Worm (Caenorhabditis elegans): ENCODE data around the gene srlf-33.

DNA sequence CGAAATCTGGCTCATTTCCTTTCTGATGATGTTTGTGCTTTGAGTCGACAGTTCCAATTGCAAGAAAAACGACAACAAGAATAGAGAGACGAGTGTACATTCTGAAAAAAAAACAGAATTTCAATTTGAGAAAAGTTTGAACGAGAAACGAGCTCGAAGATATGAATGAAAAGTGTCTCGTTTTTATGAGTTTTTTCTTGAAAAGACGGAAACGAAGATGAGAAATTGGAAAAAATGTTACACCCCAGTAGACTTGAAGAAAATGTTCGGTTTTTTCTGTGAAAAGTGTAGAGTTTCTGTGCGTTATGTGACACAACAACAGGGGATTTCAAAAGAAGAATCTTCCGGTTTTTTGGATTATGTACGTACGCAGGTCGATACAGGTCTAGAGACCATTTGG lies 2.2 kb downstream of the srlf-33 start, which contains the start of gene srlf-31:
- TF ChIP-seq dao-5 (tag; optimal IDR thresholded peaks at IDR 0.05) = no peak
- no peak for TF ChIP-seq him-1 (tag; optimal IDR thresholded peaks at IDR 0.05)
